Worm (Caenorhabditis elegans) whole organism, midembryonic: Measurements from ENCODE around the gene srh-203.
"Not testable (repeated sequence)": the region's sequence is repeated elsewhere in the genome, so short reads cannot be mapped to it uniquely, and the experiment has no call there.

ENCODE experiments used
- T22C8.4 ChIP-seq: fragments of 200-800 bp; sonication (Bioruptor generic); IDR thresholded peaks from 2 replicates; pipeline ENCODE4 v1.3.6; 2022; ENCODE audit warnings: missing genetic modification characterization, missing compliant biosample characterization
- cog-1 ChIP-seq: sonication (generic microtip); optimal IDR thresholded peaks from 2 replicates; lab custom pipeline; 2016; ENCODE audit warnings: missing genetic modification characterization, missing compliant biosample characterization
- flt-1 ChIP-seq: fragments of 200-800 bp; sonication (Bioruptor generic); IDR thresholded peaks from 2 replicates; pipeline ENCODE4 v1.3.6; 2022; ENCODE audit warnings: missing genetic modification characterization, missing compliant biosample characterization
- klf-2 ChIP-seq: fragments of 200-800 bp; sonication (Bioruptor generic); conservative IDR thresholded peaks from 2 replicates; pipeline ENCODE4 v1.3.6; 2022; ENCODE audit warnings: missing genetic modification reagents, missing genetic modification characterization, missing compliant biosample characterization
- med-1 ChIP-seq: sonication (generic microtip); optimal IDR thresholded peaks from 2 replicates; lab custom pipeline; 2017; ENCODE audit warnings: missing genetic modification characterization, mild to moderate bottlenecking, missing compliant biosample characterization, antibody characterized with exemption, missing genetic modification reagents; ENCODE audit not compliant: insufficient read depth
- ref-1 ChIP-seq: fragments of 200-800 bp; sonication (Bioruptor generic); conservative IDR thresholded peaks from 2 replicates; pipeline ENCODE4 v1.3.6; 2022; ENCODE audit warnings: missing genetic modification reagents, missing genetic modification characterization, missing compliant biosample characterization
- tab-1 ChIP-seq: fragments of 200-800 bp; sonication (Bioruptor generic); IDR thresholded peaks from 2 replicates; pipeline ENCODE4 v1.3.6; 2022; ENCODE audit warnings: missing genetic modification characterization, missing compliant biosample characterization
- ztf-23 ChIP-seq: fragments of 200-800 bp; sonication (Bioruptor generic); IDR thresholded peaks from 2 replicates; pipeline ENCODE4 v1.3.6; 2022; ENCODE audit warnings: missing genetic modification reagents, missing genetic modification characterization, missing compliant biosample characterization
- ztf-29 ChIP-seq: fragments of 200-800 bp; sonication (Bioruptor generic); IDR thresholded peaks from 2 replicates; pipeline ENCODE4 v1.3.6; 2022; ENCODE audit warnings: missing genetic modification reagents, missing genetic modification characterization, missing compliant biosample characterization

srh-203 gene

ce11 chrV:17467881-17468280 is 11.8 kb upstream of the srh-203 start:
- no peak for TF ChIP-seq cog-1
- TF ChIP-seq ztf-23 (GFP tag; lab: Robert Waterston, UW) = no peak
- no peak for TF ChIP-seq ref-1
- TF ChIP-seq flt-1 (GFP tag; lab: Robert Waterston, UW) = no peak
- TF ChIP-seq T22C8.4 (GFP tag; lab: Robert Waterston, UW) = no peak
- TF ChIP-seq tab-1 (GFP tag; lab: Robert Waterston, UW) = no peak
- TF ChIP-seq klf-2 (GFP tag; lab: Robert Waterston, UW) = no peak
- TF ChIP-seq ztf-29 (GFP tag; lab: Robert Waterston, UW) = no peak
- TF ChIP-seq med-1 (GFP tag; lab: Kevin White, UChicago) = no peak

ce11 chrV:17466751-17467150 is 10.7 kb upstream of the srh-203 start, which contains the start of gene srw-72:
srw-72 (plus strand) TSS chrV:17467051.
- no peak for TF ChIP-seq T22C8.4 (GFP tag; lab: Robert Waterston, UW)
- TF ChIP-seq flt-1 (GFP tag; lab: Robert Waterston, UW) = no peak
- TF ChIP-seq med-1 (GFP tag; lab: Kevin White, UChicago) = no peak
- TF ChIP-seq klf-2 (GFP tag; lab: Robert Waterston, UW) = no peak
- TF ChIP-seq tab-1 (GFP tag; lab: Robert Waterston, UW) = no peak
- no peak for TF ChIP-seq cog-1
- TF ChIP-seq ztf-29 (GFP tag; lab: Robert Waterston, UW) = no peak
- TF ChIP-seq ztf-23 (GFP tag; lab: Robert Waterston, UW) = no peak
- no peak for TF ChIP-seq ref-1

- not testable (repeated sequence) for TF ChIP-seq T22C8.4 (GFP tag; lab: Robert Waterston, UW); flt-1 (GFP tag; lab: Robert Waterston, UW); ref-1
These were observed 8.2 kb upstream of the srh-203 start, which contains the start of gene F20E11.7 for ce11 chrV:17464278-17464677. F20E11.7 (plus strand) TSS chrV:17464578.

ce11 chrV:17460061-17460460 is 4.0 kb upstream of the srh-203 start, which contains the start of gene srz-48:
srz-48 (minus strand) TSS chrV:17460161.
- TF ChIP-seq med-1 (GFP tag; lab: Kevin White, UChicago) (no peak), T22C8.4 (GFP tag; lab: Robert Waterston, UW) (no peak), tab-1 (GFP tag; lab: Robert Waterston, UW) (no peak), klf-2 (GFP tag; lab: Robert Waterston, UW) (no peak), ztf-23 (GFP tag; lab: Robert Waterston, UW) (no peak), ztf-29 (GFP tag; lab: Robert Waterston, UW) (no peak), flt-1 (GFP tag; lab: Robert Waterston, UW) (no peak), cog-1 (no peak), ref-1 (no peak)

ce11 chrV:17458069-17458468 is 2.0 kb upstream of the srh-203 start, which contains the start of gene str-200:
str-200 (minus strand) TSS chrV:17458169.
- TF ChIP-seq ztf-23 (GFP tag; lab: Robert Waterston, UW) (no peak), ztf-29 (GFP tag; lab: Robert Waterston, UW) (no peak), med-1 (GFP tag; lab: Kevin White, UChicago) (no peak), ref-1 (no peak), T22C8.4 (GFP tag; lab: Robert Waterston, UW) (no peak), klf-2 (GFP tag; lab: Robert Waterston, UW) (no peak), cog-1 (no peak), flt-1 (GFP tag; lab: Robert Waterston, UW) (no peak), tab-1 (GFP tag; lab: Robert Waterston, UW) (no peak)

ce11 chrV:17449836-17450235 is 6.3 kb downstream of the srh-203 start:
- TF ChIP-seq flt-1 (GFP tag; lab: Robert Waterston, UW) (no peak), klf-2 (GFP tag; lab: Robert Waterston, UW) (no peak), tab-1 (GFP tag; lab: Robert Waterston, UW) (no peak), ref-1 (no peak), T22C8.4 (GFP tag; lab: Robert Waterston, UW) (no peak), ztf-23 (GFP tag; lab: Robert Waterston, UW) (no peak), ztf-29 (GFP tag; lab: Robert Waterston, UW) (no peak), med-1 (GFP tag; lab: Kevin White, UChicago) (no peak), cog-1 (no peak)

ce11 chrV:17439406-17439805 is 16.7 kb downstream of the srh-203 start, which contains the start of gene srh-154:
srh-154 (plus strand) TSS chrV:17439706.
- TF ChIP-seq T22C8.4 (GFP tag; lab: Robert Waterston, UW) (no peak), ztf-29 (GFP tag; lab: Robert Waterston, UW) (no peak), klf-2 (GFP tag; lab: Robert Waterston, UW) (no peak), tab-1 (GFP tag; lab: Robert Waterston, UW) (no peak), ref-1 (no peak), med-1 (GFP tag; lab: Kevin White, UChicago) (no peak), cog-1 (no peak), ztf-23 (GFP tag; lab: Robert Waterston, UW) (no peak), flt-1 (GFP tag; lab: Robert Waterston, UW) (no peak)

ce11 chrV:17438317-17438716 is 17.8 kb downstream of the srh-203 start, which contains the start of gene srsx-2:
srsx-2 (minus strand) TSS chrV:17438417.
- TF ChIP-seq cog-1 (no peak), ztf-29 (GFP tag; lab: Robert Waterston, UW) (no peak), flt-1 (GFP tag; lab: Robert Waterston, UW) (no peak), ztf-23 (GFP tag; lab: Robert Waterston, UW) (no peak), ref-1 (no peak), med-1 (GFP tag; lab: Kevin White, UChicago) (no peak)

ce11 chrV:17436492-17436891 is 19.6 kb downstream of the srh-203 start, which contains the start of gene F20E11.18:
F20E11.18 (minus strand) TSS chrV:17436592.
- TF ChIP-seq ztf-23 (GFP tag; lab: Robert Waterston, UW) (no peak), T22C8.4 (GFP tag; lab: Robert Waterston, UW) (no peak)

- TF ChIP-seq T22C8.4 (GFP tag; lab: Robert Waterston, UW) = no peak
- no peak for TF ChIP-seq ztf-29 (GFP tag; lab: Robert Waterston, UW)
- no peak for TF ChIP-seq cog-1
- TF ChIP-seq med-1 (GFP tag; lab: Kevin White, UChicago) = no peak
- no peak for TF ChIP-seq ref-1
- TF ChIP-seq ztf-23 (GFP tag; lab: Robert Waterston, UW) = no peak
- TF ChIP-seq klf-2 (GFP tag; lab: Robert Waterston, UW) = no peak
- TF ChIP-seq tab-1 (GFP tag; lab: Robert Waterston, UW) = no peak
- TF ChIP-seq flt-1 (GFP tag; lab: Robert Waterston, UW) = no peak
These were observed 25.2 kb downstream of the srh-203 start, which contains the start of gene srbc-27 for ce11 chrV:17430903-17431302. srbc-27 (plus strand) TSS chrV:17431203.
